Fruit fly (Drosophila melanogaster) whole organism, embryonic: ENCODE results near the gene dj-1beta.
A peak's percentile ranks its signal among the peaks of the same experiment; 100 is the strongest.

Experiments
- CG14860 ChIP-seq: fragments of 200-800 bp; sonication (Bioruptor generic); IDR thresholded peaks from 3 replicates; pipeline ENCODE4 v1.3.6; 2022; ENCODE audit warnings: missing biosample characterization, missing genetic modification characterization; ENCODE audit not compliant: partially characterized antibody
- CG6854 ChIP-seq: fragments of 200-800 bp; sonication (Bioruptor generic); optimal IDR thresholded peaks from 3 replicates; lab custom pipeline; 2017; ENCODE audit warnings: missing biosample characterization, mild to moderate bottlenecking, missing genetic modification characterization
- D ChIP-seq, 2 experiments: fragments of 200-800 bp in 1 of 2; fragments of >200 bp in 1 of 2; sonication (Bioruptor generic) in 1 of 2; optimal IDR thresholded peaks; 2 replicates in 1 of 2; 3 replicates in 1 of 2; lab custom pipeline; 2017; ENCODE audit warnings: mild to moderate bottlenecking in 1 of 2, missing biosample characterization in 1 of 2, missing genetic modification characterization in 1 of 2, missing genetic modification reagents in 1 of 2
- Ets65A ChIP-seq: fragments of 200-800 bp; sonication (Bioruptor generic); peaks from one replicate; lab custom pipeline; 2016; ENCODE audit warnings: missing biosample characterization, missing genetic modification characterization
- Gsc ChIP-seq: fragments of 200-800 bp; sonication (Bioruptor generic); IDR thresholded peaks from 2 replicates; pipeline ENCODE4 v1.3.6; 2022; ENCODE audit warnings: missing biosample characterization, missing genetic modification characterization
- Gug ChIP-seq: fragments of 200-800 bp; sonication (Bioruptor generic); IDR thresholded peaks from 4 replicates; pipeline ENCODE4 v1.3.6; 2022; ENCODE audit warnings: missing biosample characterization, missing genetic modification characterization
- cwo ChIP-seq: fragments of 200-800 bp; sonication (Bioruptor generic); optimal IDR thresholded peaks from 3 replicates; lab custom pipeline; 2017; ENCODE audit warnings: missing biosample characterization, missing genetic modification characterization, mild to moderate bottlenecking, moderate library complexity, missing genetic modification reagents
- dimm ChIP-seq: fragments of 200-800 bp; sonication (Bioruptor generic); IDR thresholded peaks from 2 replicates; pipeline ENCODE4 v1.3.6; 2022; ENCODE audit warnings: missing biosample characterization, missing genetic modification characterization
- emc ChIP-seq: fragments of 200-800 bp; sonication (Bioruptor generic); optimal IDR thresholded peaks from 2 replicates; lab custom pipeline; 2016; ENCODE audit warnings: missing biosample characterization, missing genetic modification characterization
- pho ChIP-seq: fragments of 200-800 bp; sonication (Bioruptor generic); optimal IDR thresholded peaks from 2 replicates; lab custom pipeline; 2016; ENCODE audit warnings: missing biosample characterization, missing genetic modification characterization
- tll ChIP-seq, 2 experiments: fragments of 200-800 bp in 1 of 2; fragments of >200 bp in 1 of 2; sonication (Bioruptor generic) in 1 of 2; optimal IDR thresholded peaks; 2 replicates each; lab custom pipeline; 2017 to 2019; ENCODE audit warnings: missing biosample characterization in 2 of 2, missing genetic modification characterization in 2 of 2, mild to moderate bottlenecking in 1 of 2, moderate library complexity in 1 of 2

Gene dj-1beta

dm6 chr3R:30855176-30855575 lies 48.3 kb downstream of the dj-1beta start (continued):
- TF ChIP-seq CG6854 (GFP tag; lab: Kevin White, UChicago), result no peak
- TF ChIP-seq dimm, result no peak
- TF ChIP-seq emc (GFP tag; lab: Kevin White, UChicago), result no peak
- TF ChIP-seq Gug (GFP tag; lab: Robert Waterston, UW), result no peak
- TF ChIP-seq Ets65A (GFP tag; lab: Kevin White, UChicago), result no peak
- no peak for TF ChIP-seq cwo (GFP tag; lab: Kevin White, UChicago)
- TF ChIP-seq D (optimal IDR thresholded peaks at IDR 0.05; lab: Kevin White, UChicago), result no peak
- TF ChIP-seq D (GFP tag; optimal IDR thresholded peaks at IDR 0.05; lab: Kevin White, UChicago), result no peak
- no peak for TF ChIP-seq pho (GFP tag; lab: Kevin White, UChicago)

DNA sequence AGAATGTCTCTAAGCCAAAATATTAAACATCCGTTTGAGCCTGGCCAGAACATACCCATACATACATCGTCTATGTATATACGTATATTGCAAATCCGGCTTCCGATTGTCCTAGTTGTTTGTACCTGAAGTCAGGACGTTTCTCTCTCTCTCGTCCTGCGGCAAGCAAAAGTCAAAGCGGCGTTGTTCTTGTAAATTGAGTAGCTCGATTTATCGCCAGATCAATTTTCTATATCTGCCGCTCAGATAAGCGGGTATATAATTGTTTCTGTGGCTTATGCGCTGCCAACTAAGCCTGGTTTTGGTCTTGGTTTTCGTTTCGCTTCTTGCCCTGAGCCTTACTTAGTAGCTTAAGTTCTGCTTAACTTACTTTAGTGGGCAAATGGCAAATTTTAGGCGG lies 49.7 kb downstream of the dj-1beta start:
- no peak for TF ChIP-seq Gsc (GFP tag; lab: Robert Waterston, UW)
- no peak for TF ChIP-seq CG14860 (GFP tag; lab: Robert Waterston, UW)
- TF ChIP-seq tll (GFP tag; optimal IDR thresholded peaks at IDR 0.05; lab: Kevin White, UChicago), result peak in 1 of 2 experiments; percentile 99
